Fruit fly (Drosophila melanogaster) whole organism, embryonic: ENCODE data around the gene CG33269.
A peak's percentile ranks its signal among the peaks of the same experiment; 100 is the strongest.

Experiments
- CG10274 ChIP-seq: fragments of 200-800 bp; sonication (Bioruptor generic); optimal IDR thresholded peaks from 3 replicates; lab custom pipeline; 2017; ENCODE audit warnings: missing biosample characterization, mild to moderate bottlenecking, missing genetic modification characterization
- CG10431 ChIP-seq: fragments of 200-800 bp; sonication (Bioruptor generic); optimal IDR thresholded peaks from 3 replicates; lab custom pipeline; 2018; ENCODE audit warnings: missing biosample characterization, mild to moderate bottlenecking, missing genetic modification characterization
- CG13296 ChIP-seq: fragments of 200-800 bp; sonication (Bioruptor generic); optimal IDR thresholded peaks from 3 replicates; lab custom pipeline; 2018; ENCODE audit warnings: missing biosample characterization, mild to moderate bottlenecking, missing genetic modification characterization
- CG15514 ChIP-seq: fragments of 200-800 bp; sonication (Bioruptor generic); optimal IDR thresholded peaks from 3 replicates; lab custom pipeline; 2017; ENCODE audit warnings: missing biosample characterization, missing genetic modification characterization, mild to moderate bottlenecking, moderate library complexity, missing genetic modification reagents
- CG1603 ChIP-seq: fragments of 200-800 bp; sonication (Bioruptor generic); optimal IDR thresholded peaks from 2 replicates; lab custom pipeline; 2019; ENCODE audit warnings: missing biosample characterization, mild to moderate bottlenecking, missing genetic modification characterization, moderate library complexity
- CG17359 ChIP-seq: fragments of 200-800 bp; sonication (Bioruptor generic); optimal IDR thresholded peaks from 3 replicates; lab custom pipeline; 2018; ENCODE audit warnings: missing biosample characterization, mild to moderate bottlenecking, missing genetic modification characterization, moderate library complexity
- CG17829 ChIP-seq: fragments of 200-800 bp; optimal IDR thresholded peaks from 2 replicates; lab custom pipeline; 2019; ENCODE audit warnings: missing biosample characterization, mild to moderate bottlenecking, missing genetic modification characterization, moderate library complexity
- CG18764 ChIP-seq: fragments of 200-800 bp; sonication (Bioruptor generic); optimal IDR thresholded peaks from 3 replicates; lab custom pipeline; 2016; ENCODE audit warnings: missing biosample characterization, missing genetic modification characterization
- CG2120 ChIP-seq: fragments of 200-800 bp; sonication (Bioruptor generic); optimal IDR thresholded peaks from 3 replicates; lab custom pipeline; 2016; ENCODE audit warnings: missing biosample characterization, missing genetic modification characterization
- CG30403 ChIP-seq: fragments of 200-800 bp; sonication (Bioruptor generic); optimal IDR thresholded peaks from 3 replicates; lab custom pipeline; 2016; ENCODE audit warnings: missing biosample characterization, missing genetic modification characterization
- CG30431 ChIP-seq: fragments of 200-800 bp; sonication (Bioruptor generic); optimal IDR thresholded peaks from 2 replicates; lab custom pipeline; 2017; ENCODE audit warnings: missing biosample characterization, missing genetic modification characterization
- CG31388 ChIP-seq: fragments of 200-800 bp; sonication (Bioruptor generic); optimal IDR thresholded peaks from 2 replicates; lab custom pipeline; 2016; ENCODE audit warnings: missing biosample characterization, missing genetic modification characterization
- CG34224 ChIP-seq: fragments of 200-800 bp; sonication (Bioruptor generic); IDR thresholded peaks from 3 replicates; pipeline ENCODE4 v1.3.6; 2022; ENCODE audit warnings: missing biosample characterization, missing genetic modification characterization; ENCODE audit not compliant: partially characterized antibody
- CG4360 ChIP-seq: fragments of 200-800 bp; sonication (Bioruptor generic); IDR thresholded peaks from 2 replicates; pipeline ENCODE4 v1.3.6; 2022; ENCODE audit warnings: missing biosample characterization, missing genetic modification characterization
- CG4617 ChIP-seq: fragments of 200-800 bp; sonication (Bioruptor generic); optimal IDR thresholded peaks from 3 replicates; lab custom pipeline; 2016; ENCODE audit warnings: missing biosample characterization, missing genetic modification characterization, borderline replicate concordance
- CG4707 ChIP-seq: fragments of 200-800 bp; sonication (Bioruptor generic); optimal IDR thresholded peaks from 2 replicates; lab custom pipeline; 2018; ENCODE audit warnings: missing biosample characterization, mild to moderate bottlenecking, missing genetic modification characterization, moderate library complexity
- CG6175 ChIP-seq: fragments of 200-800 bp; sonication (Bioruptor generic); IDR thresholded peaks from 3 replicates; pipeline ENCODE4 v1.3.6; 2022; ENCODE audit warnings: missing biosample characterization, missing genetic modification characterization
- CG6654 ChIP-seq: fragments of 200-800 bp; sonication (Bioruptor generic); optimal IDR thresholded peaks from 2 replicates; lab custom pipeline; 2017; ENCODE audit warnings: missing biosample characterization, mild to moderate bottlenecking, missing genetic modification characterization
- CG7271 ChIP-seq: fragments of 200-800 bp; sonication (Bioruptor generic); optimal IDR thresholded peaks from 2 replicates; lab custom pipeline; 2018; ENCODE audit warnings: missing biosample characterization, mild to moderate bottlenecking, missing genetic modification characterization, moderate library complexity
- CG7786 ChIP-seq: fragments of 200-800 bp; sonication (Bioruptor generic); optimal IDR thresholded peaks from 2 replicates; lab custom pipeline; 2016; ENCODE audit warnings: missing biosample characterization, missing genetic modification characterization
- CG8359 ChIP-seq: fragments of 200-800 bp; sonication (Bioruptor generic); optimal IDR thresholded peaks from 2 replicates; lab custom pipeline; 2017; ENCODE audit warnings: missing biosample characterization, mild to moderate bottlenecking, missing genetic modification characterization, borderline replicate concordance
- CG9215 ChIP-seq: fragments of 200-800 bp; sonication (Bioruptor generic); IDR thresholded peaks from 2 replicates; pipeline ENCODE4 v1.3.6; 2022; ENCODE audit warnings: missing biosample characterization, missing genetic modification characterization
- CHES-1-like ChIP-seq: fragments of 200-800 bp; sonication (Bioruptor generic); optimal IDR thresholded peaks from 2 replicates; lab custom pipeline; 2016; ENCODE audit warnings: missing biosample characterization, missing genetic modification characterization
- Dek ChIP-seq: fragments of 200-800 bp; sonication (Bioruptor generic); optimal IDR thresholded peaks from 3 replicates; lab custom pipeline; 2019; ENCODE audit warnings: missing biosample characterization, mild to moderate bottlenecking, missing genetic modification characterization, moderate library complexity
- Elba2 ChIP-seq: fragments of 200-800 bp; sonication (Bioruptor generic); optimal IDR thresholded peaks from 3 replicates; lab custom pipeline; 2016; ENCODE audit warnings: missing biosample characterization, missing genetic modification characterization
- Fer1 ChIP-seq: fragments of 200-800 bp; sonication (Bioruptor generic); optimal IDR thresholded peaks from 2 replicates; lab custom pipeline; 2017; ENCODE audit warnings: missing biosample characterization, mild to moderate bottlenecking, missing genetic modification characterization
- Lpt ChIP-seq: fragments of >200 bp; optimal IDR thresholded peaks from 2 replicates; lab custom pipeline; 2018; ENCODE audit warnings: missing biosample characterization, missing genetic modification characterization
- Sox100B ChIP-seq: fragments of 200-800 bp; sonication (Bioruptor generic); optimal IDR thresholded peaks from 3 replicates; lab custom pipeline; 2018; ENCODE audit warnings: missing biosample characterization, mild to moderate bottlenecking, missing genetic modification characterization
- Ssrp ChIP-seq: fragments of 200-800 bp; sonication (Bioruptor generic); optimal IDR thresholded peaks from 2 replicates; lab custom pipeline; 2018; ENCODE audit warnings: missing biosample characterization, mild to moderate bottlenecking, missing genetic modification characterization, moderate library complexity
- Stat92E ChIP-seq, 3 experiments: fragments of >200 bp in 2 of 3; fragments of 200-800 bp in 1 of 3; sonication (Bioruptor generic) in 1 of 3; optimal IDR thresholded peaks; 2 replicates each; lab custom pipeline; 2017 to 2019; ENCODE audit warnings: missing biosample characterization in 3 of 3, missing genetic modification characterization in 3 of 3, mild to moderate bottlenecking in 1 of 3, moderate library complexity in 1 of 3
- ash1 ChIP-seq: fragments of 200-800 bp; sonication (Bioruptor generic); optimal IDR thresholded peaks from 2 replicates; lab custom pipeline; 2018; ENCODE audit warnings: missing biosample characterization, mild to moderate bottlenecking, missing genetic modification characterization
- br ChIP-seq: fragments of >200 bp; optimal IDR thresholded peaks from 2 replicates; lab custom pipeline; 2017
- cato ChIP-seq: fragments of 200-800 bp; sonication (Bioruptor generic); optimal IDR thresholded peaks from 2 replicates; lab custom pipeline; 2016; ENCODE audit warnings: missing biosample characterization, missing genetic modification characterization, borderline replicate concordance
- cg ChIP-seq: fragments of 200-800 bp; sonication (Bioruptor generic); optimal IDR thresholded peaks from 3 replicates; lab custom pipeline; 2019; ENCODE audit warnings: missing biosample characterization, mild to moderate bottlenecking, missing genetic modification characterization, moderate library complexity
- chif ChIP-seq, 2 experiments: fragments of 200-800 bp; sonication (Bioruptor generic); optimal IDR thresholded peaks; 3 replicates each; lab custom pipeline; 2016; ENCODE audit warnings: missing biosample characterization in 2 of 2, missing genetic modification characterization in 2 of 2
- chn ChIP-seq: fragments of 200-800 bp; sonication (Bioruptor generic); optimal IDR thresholded peaks from 2 replicates; lab custom pipeline; 2016; ENCODE audit warnings: missing biosample characterization, missing genetic modification characterization
- cwo ChIP-seq: fragments of 200-800 bp; sonication (Bioruptor generic); optimal IDR thresholded peaks from 3 replicates; lab custom pipeline; 2017; ENCODE audit warnings: missing biosample characterization, missing genetic modification characterization, mild to moderate bottlenecking, moderate library complexity, missing genetic modification reagents
- disco-r ChIP-seq: fragments of 200-800 bp; sonication (Bioruptor generic); optimal IDR thresholded peaks from 2 replicates; lab custom pipeline; 2016; ENCODE audit warnings: missing biosample characterization, missing genetic modification characterization
- dm ChIP-seq: fragments of 200-800 bp; sonication (Bioruptor generic); optimal IDR thresholded peaks from 3 replicates; lab custom pipeline; 2016; ENCODE audit warnings: missing biosample characterization, missing genetic modification characterization
- esg ChIP-seq: fragments of 200-800 bp; sonication (Bioruptor generic); conservative IDR thresholded peaks from 2 replicates; pipeline ENCODE4 v1.3.6; 2022; ENCODE audit warnings: missing biosample characterization, missing genetic modification characterization
- hb ChIP-seq: fragments of 200-800 bp; sonication (Bioruptor generic); IDR thresholded peaks from 3 replicates; pipeline ENCODE4 v1.3.6; 2022; ENCODE audit warnings: missing biosample characterization, missing genetic modification characterization; ENCODE audit not compliant: partially characterized antibody
- kay ChIP-seq: fragments of 200-800 bp; sonication (Bioruptor generic); optimal IDR thresholded peaks from 2 replicates; lab custom pipeline; 2016; ENCODE audit warnings: missing biosample characterization, missing genetic modification characterization
- knrl ChIP-seq: fragments of 200-800 bp; sonication (Bioruptor generic); IDR thresholded peaks from 3 replicates; pipeline ENCODE4 v1.3.6; 2022; ENCODE audit warnings: missing biosample characterization, missing genetic modification characterization; ENCODE audit not compliant: partially characterized antibody
- pros ChIP-seq: fragments of 200-800 bp; sonication (Bioruptor generic); optimal IDR thresholded peaks from 3 replicates; lab custom pipeline; 2019; ENCODE audit warnings: missing biosample characterization, mild to moderate bottlenecking, missing genetic modification characterization, moderate library complexity
- scrt ChIP-seq: fragments of 200-800 bp; sonication (Bioruptor generic); optimal IDR thresholded peaks from 2 replicates; lab custom pipeline; 2018; ENCODE audit warnings: missing biosample characterization, mild to moderate bottlenecking, missing genetic modification characterization, moderate library complexity
- sqz ChIP-seq: fragments of 200-800 bp; sonication (Bioruptor generic); optimal IDR thresholded peaks from 3 replicates; lab custom pipeline; 2018; ENCODE audit warnings: missing biosample characterization, mild to moderate bottlenecking, missing genetic modification characterization
- stwl ChIP-seq: fragments of 200-800 bp; sonication (Bioruptor generic); optimal IDR thresholded peaks from 3 replicates; lab custom pipeline; 2018; ENCODE audit warnings: missing biosample characterization, mild to moderate bottlenecking, missing genetic modification characterization, moderate library complexity
- ttk ChIP-seq: fragments of 200-800 bp; sonication (Bioruptor generic); IDR thresholded peaks from 2 replicates; pipeline ENCODE4 v2.1.2; 2022; ENCODE audit warnings: missing biosample characterization, missing genetic modification characterization

The CG33269 gene

dm6 chr3L:11587720-11588580 lies 6.0 kb upstream of the CG33269 start, which contains the start of gene rt (continued):
- TF ChIP-seq CG6175 (GFP tag; lab: Robert Waterston, UW): no peak
- TF ChIP-seq CG10431 (GFP tag; lab: Kevin White, UChicago): peak; percentile 17
- peak; percentile 97 for TF ChIP-seq CG4707
- no peak for TF ChIP-seq br (lab: Kevin White, UChicago)
- no peak for TF ChIP-seq CG15514
- TF ChIP-seq stwl: peak; percentile 31
- TF ChIP-seq Ssrp (tag; lab: Kevin White, UChicago): peak; percentile 68
- TF ChIP-seq disco-r (GFP tag; lab: Kevin White, UChicago): no peak
- peak; percentile 1 for TF ChIP-seq cwo (GFP tag; lab: Kevin White, UChicago)
- TF ChIP-seq kay: no peak
- TF ChIP-seq CG7271: no peak
- TF ChIP-seq dm: no peak
- TF ChIP-seq CG31388 (GFP tag; lab: Kevin White, UChicago): no peak
- peak; percentile 31 for TF ChIP-seq CG30431
- peak; percentile 3 for TF ChIP-seq CG10274 (GFP tag; lab: Kevin White, UChicago)
- no peak for TF ChIP-seq CG2120 (GFP tag; lab: Kevin White, UChicago)
- TF ChIP-seq CG18764 (GFP tag; lab: Kevin White, UChicago): peak; percentile 36
- TF ChIP-seq CG13296 (GFP tag; lab: Kevin White, UChicago): peak; percentile 29
- TF ChIP-seq ash1 (GFP tag; lab: Kevin White, UChicago): no peak
- peak; percentile 31 for TF ChIP-seq CG17359 (tag; lab: Kevin White, UChicago)
- TF ChIP-seq sqz: peak; percentile 31
- TF ChIP-seq Stat92E (GFP tag; optimal IDR thresholded peaks at IDR 0.05; lab: Kevin White, UChicago): no peak
- TF ChIP-seq hb (GFP tag; lab: Robert Waterston, UW): no peak
- TF ChIP-seq CG17829 (tag; lab: Kevin White, UChicago): peak; percentile 73
- TF ChIP-seq chn (GFP tag; lab: Kevin White, UChicago): peak; percentile 55
- TF ChIP-seq ttk: no peak
- no peak for TF ChIP-seq CG34224 (GFP tag; lab: Robert Waterston, UW)
- TF ChIP-seq scrt (GFP tag; lab: Kevin White, UChicago): peak; percentile 20
- TF ChIP-seq Fer1 (GFP tag; lab: Kevin White, UChicago): peak; percentile 40
- peak; percentile 58 for TF ChIP-seq CG30403 (GFP tag; lab: Kevin White, UChicago)
- TF ChIP-seq chif (GFP tag; optimal IDR thresholded peaks at IDR 0.05; lab: Kevin White, UChicago): peak; percentile 16 to 56
- peak; percentile 37 for TF ChIP-seq CG8359 (GFP tag; lab: Kevin White, UChicago)
- TF ChIP-seq cato: no peak
- no peak for TF ChIP-seq CG6654
- no peak for TF ChIP-seq Dek (tag; lab: Kevin White, UChicago)
- TF ChIP-seq CHES-1-like (GFP tag; lab: Kevin White, UChicago): no peak
- TF ChIP-seq CG4617 (GFP tag; lab: Kevin White, UChicago): no peak
- TF ChIP-seq CG1603 (tag; lab: Kevin White, UChicago): peak; percentile 58
- no peak for TF ChIP-seq CG4360
- TF ChIP-seq CG9215 (GFP tag; lab: Robert Waterston, UW): no peak
- 0 out of 3 replicates have a peak, but pooled peaks have one; percentile 19 for TF ChIP-seq knrl (GFP tag; lab: Robert Waterston, UW)
- TF ChIP-seq pros (GFP tag; lab: Kevin White, UChicago): no peak
- TF ChIP-seq cg (GFP tag; lab: Kevin White, UChicago): no peak
- TF ChIP-seq CG7786 (GFP tag; lab: Kevin White, UChicago): no peak
- peak; percentile 69 for TF ChIP-seq Sox100B (GFP tag; lab: Kevin White, UChicago)
- TF ChIP-seq esg: peak; percentile 61
- TF ChIP-seq Elba2 (GFP tag; lab: Kevin White, UChicago): no peak
- TF ChIP-seq Lpt (GFP tag; lab: Kevin White, UChicago): no peak
